Worm (Caenorhabditis elegans) whole organism, mixed stage, embryonic: Measurements from ENCODE around the gene dos-2.

Source experiments
- M03D4.4 ChIP-seq: sonication (generic microtip); optimal IDR thresholded peaks from 2 replicates; lab custom pipeline; 2017; ENCODE audit warnings: mild to moderate bottlenecking, missing genetic modification characterization, missing compliant biosample characterization
- bed-3 ChIP-seq: fragments of 200-800 bp; sonication (Bioruptor generic); optimal IDR thresholded peaks from 3 replicates; lab custom pipeline; 2018; ENCODE audit warnings: mild to moderate bottlenecking, missing genetic modification characterization, moderate library complexity, missing compliant biosample characterization
- blmp-1 ChIP-seq: fragments of 150-350 bp; optimal IDR thresholded peaks from 2 replicates; lab custom pipeline; 2014; ENCODE audit warnings: missing biosample characterization, missing genetic modification characterization
- ceh-39 ChIP-seq: fragments of 150-350 bp; optimal IDR thresholded peaks from 2 replicates; lab custom pipeline; 2014; ENCODE audit warnings: missing biosample characterization, missing genetic modification characterization
- ceh-43 ChIP-seq: fragments of 200-800 bp; sonication (Bioruptor generic); optimal IDR thresholded peaks from 2 replicates; lab custom pipeline; 2018; ENCODE audit warnings: mild to moderate bottlenecking, missing genetic modification characterization, moderate library complexity, missing compliant biosample characterization
- ceh-83 ChIP-seq: fragments of 200-800 bp; sonication (Bioruptor generic); optimal IDR thresholded peaks from 2 replicates; lab custom pipeline; 2018; ENCODE audit warnings: mild to moderate bottlenecking, missing genetic modification characterization, missing compliant biosample characterization
- ces-1 ChIP-seq: fragments of 150-350 bp; optimal IDR thresholded peaks from 2 replicates; lab custom pipeline; 2014; ENCODE audit warnings: missing biosample characterization, missing genetic modification reagents, missing genetic modification characterization
- cnd-1 ChIP-seq: fragments of 200-800 bp; sonication (Bioruptor generic); optimal IDR thresholded peaks from 2 replicates; lab custom pipeline; 2018; ENCODE audit warnings: mild to moderate bottlenecking, missing genetic modification characterization, missing compliant biosample characterization
- drap-1 ChIP-seq: fragments of 200-800 bp; sonication (Bioruptor generic); optimal IDR thresholded peaks from 3 replicates; lab custom pipeline; 2018; ENCODE audit warnings: mild to moderate bottlenecking, missing genetic modification characterization, missing compliant biosample characterization
- elt-1 ChIP-seq: sonication (generic microtip); optimal IDR thresholded peaks from 2 replicates; lab custom pipeline; 2017; ENCODE audit warnings: missing genetic modification characterization, mild to moderate bottlenecking, missing compliant biosample characterization, antibody characterized with exemption, moderate library complexity, borderline replicate concordance; ENCODE audit not compliant: insufficient read depth
- elt-3 ChIP-seq: fragments of 150-350 bp; optimal IDR thresholded peaks from 2 replicates; lab custom pipeline; 2014; ENCODE audit warnings: missing biosample characterization, missing genetic modification characterization
- flh-1 ChIP-seq: fragments of 200-800 bp; sonication (Bioruptor generic); optimal IDR thresholded peaks from 2 replicates; lab custom pipeline; 2018; ENCODE audit warnings: mild to moderate bottlenecking, missing genetic modification characterization, moderate library complexity, missing compliant biosample characterization
- hlh-1 ChIP-seq: fragments of 150-350 bp; optimal IDR thresholded peaks from 2 replicates; lab custom pipeline; 2014; ENCODE audit warnings: missing biosample characterization, missing genetic modification reagents, missing genetic modification characterization
- lin-13 ChIP-seq: fragments of 150-350 bp; optimal IDR thresholded peaks from 2 replicates; lab custom pipeline; 2014; ENCODE audit warnings: missing biosample characterization, missing genetic modification characterization
- lin-32 ChIP-seq: fragments of 200-800 bp; sonication (Bioruptor generic); optimal IDR thresholded peaks from 2 replicates; lab custom pipeline; 2018; ENCODE audit warnings: mild to moderate bottlenecking, missing genetic modification characterization, missing compliant biosample characterization
- lsy-2 ChIP-seq: fragments of 150-350 bp; optimal IDR thresholded peaks from 2 replicates; lab custom pipeline; 2014; ENCODE audit warnings: missing biosample characterization, missing genetic modification characterization
- mab-5 ChIP-seq: fragments of 150-350 bp; optimal IDR thresholded peaks from 2 replicates; lab custom pipeline; 2014; ENCODE audit warnings: missing biosample characterization, missing genetic modification characterization
- mep-1 ChIP-seq: fragments of 150-350 bp; optimal IDR thresholded peaks from 2 replicates; lab custom pipeline; 2017; ENCODE audit warnings: missing biosample characterization, missing genetic modification reagents, missing genetic modification characterization, inconsistent platforms
- mls-2 ChIP-seq: sonication (generic microtip); optimal IDR thresholded peaks from 2 replicates; lab custom pipeline; 2016; ENCODE audit warnings: mild to moderate bottlenecking, missing genetic modification characterization, moderate library complexity, missing compliant biosample characterization
- nhr-12 ChIP-seq: fragments of 150-350 bp; optimal IDR thresholded peaks from 2 replicates; lab custom pipeline; 2014; ENCODE audit warnings: missing biosample characterization, missing genetic modification characterization
- nhr-2 ChIP-seq: fragments of 150-350 bp; optimal IDR thresholded peaks from 2 replicates; lab custom pipeline; 2014; ENCODE audit warnings: missing biosample characterization, missing genetic modification characterization
- nhr-237 ChIP-seq: fragments of 150-350 bp; optimal IDR thresholded peaks from 2 replicates; lab custom pipeline; 2014; ENCODE audit warnings: missing biosample characterization, missing genetic modification characterization
- nhr-28 ChIP-seq: fragments of 150-350 bp; optimal IDR thresholded peaks from 2 replicates; lab custom pipeline; 2014; ENCODE audit warnings: missing biosample characterization, missing genetic modification characterization
- nhr-76 ChIP-seq: sonication (generic microtip); optimal IDR thresholded peaks from 2 replicates; lab custom pipeline; 2017; ENCODE audit warnings: missing biosample characterization, missing genetic modification characterization
- pha-4 ChIP-seq: fragments of 150-350 bp; optimal IDR thresholded peaks from 2 replicates; lab custom pipeline; 2018; ENCODE audit warnings: missing biosample characterization, missing genetic modification reagents, missing genetic modification characterization
- sem-2 ChIP-seq: fragments of 200-800 bp; sonication (Bioruptor generic); optimal IDR thresholded peaks from 2 replicates; lab custom pipeline; 2018; ENCODE audit warnings: mild to moderate bottlenecking, missing genetic modification characterization, missing compliant biosample characterization
- snpc-4 ChIP-seq: fragments of 150-350 bp; optimal IDR thresholded peaks from 2 replicates; lab custom pipeline; 2014; ENCODE audit warnings: missing biosample characterization, missing genetic modification characterization
- sptf-1 ChIP-seq: sonication (generic microtip); optimal IDR thresholded peaks from 2 replicates; lab custom pipeline; 2017; ENCODE audit warnings: mild to moderate bottlenecking, missing genetic modification characterization, moderate library complexity, missing compliant biosample characterization
- tbx-8 ChIP-seq: fragments of 200-800 bp; sonication (Bioruptor generic); optimal IDR thresholded peaks from 2 replicates; lab custom pipeline; 2018; ENCODE audit warnings: mild to moderate bottlenecking, missing genetic modification characterization, moderate library complexity, missing compliant biosample characterization
- unc-120 ChIP-seq: sonication (generic microtip); optimal IDR thresholded peaks from 2 replicates; lab custom pipeline; 2017; ENCODE audit warnings: missing genetic modification characterization, missing compliant biosample characterization; ENCODE audit not compliant: poor library complexity, severe bottlenecking
- unc-39 ChIP-seq: fragments of 150-350 bp; optimal IDR thresholded peaks from 2 replicates; lab custom pipeline; 2014; ENCODE audit warnings: missing biosample characterization, missing genetic modification characterization
- zip-8 ChIP-seq: fragments of 150-350 bp; optimal IDR thresholded peaks from 2 replicates; lab custom pipeline; 2014; ENCODE audit warnings: missing biosample characterization, missing genetic modification characterization
- ztf-11 ChIP-seq: fragments of 150-350 bp; optimal IDR thresholded peaks from 2 replicates; lab custom pipeline; 2014; ENCODE audit warnings: missing biosample characterization, missing genetic modification characterization

dos-2 gene

DNA sequence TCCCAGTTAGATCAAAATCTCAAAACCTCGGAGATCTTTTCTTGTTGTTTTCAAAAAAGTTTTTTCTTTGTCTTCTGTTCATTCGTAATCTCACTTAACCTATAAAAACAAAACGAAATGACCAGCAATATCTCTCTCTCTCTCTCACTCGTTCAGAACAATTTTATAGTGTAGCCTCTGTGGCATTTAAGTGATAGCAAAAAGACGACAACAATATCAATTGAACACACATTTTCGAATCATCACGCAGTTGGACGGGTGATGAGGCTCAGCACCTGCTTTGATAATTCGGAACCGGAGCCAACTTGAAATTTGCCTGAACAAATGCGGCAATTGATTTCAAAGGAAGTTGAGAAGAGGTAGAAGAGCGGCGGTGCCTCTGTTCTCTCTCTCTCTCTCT, 23.7 kb upstream of the dos-2 start:
- TF ChIP-seq elt-1 (tag; lab: Kevin White, UChicago) (no peak), ceh-83 (GFP tag; lab: Kevin White, UChicago) (no peak), sem-2 (GFP tag; lab: Kevin White, UChicago) (no peak), ceh-39 (tag; lab: Kevin White, UChicago) (no peak), nhr-28 (tag; lab: Kevin White, UChicago) (no peak), lin-13 (tag; lab: Kevin White, UChicago) (no peak), nhr-237 (no peak), mab-5 (tag; lab: Kevin White, UChicago) (no peak), zip-8 (tag; lab: Kevin White, UChicago) (no peak)

ce11 chrII:3952967-3953366, 23.1 kb upstream of the dos-2 start:
- TF ChIP-seq zip-8 (tag; lab: Kevin White, UChicago) (no peak), hlh-1 (tag; lab: Kevin White, UChicago) (no peak)

DNA sequence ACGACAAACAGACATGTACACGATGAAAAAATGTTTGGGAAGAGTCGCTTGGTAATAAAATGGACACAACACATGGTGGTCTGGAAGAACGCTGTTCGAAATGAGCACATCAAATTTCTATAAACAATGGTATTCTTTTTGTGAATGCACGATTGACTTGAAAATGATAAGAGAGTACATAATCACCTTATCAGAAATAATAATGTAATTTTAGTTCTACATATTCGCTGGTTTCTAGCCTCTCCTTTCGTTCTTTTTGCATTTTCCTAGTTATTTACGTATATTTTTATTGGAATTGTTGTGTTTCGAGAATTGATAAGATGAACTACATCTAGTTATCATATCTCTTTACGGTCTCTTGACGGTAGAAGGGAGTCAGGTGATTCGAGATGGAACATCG, 22.0 kb upstream of the dos-2 start:
- TF ChIP-seq drap-1 (GFP tag; lab: Kevin White, UChicago) (no peak), mls-2 (no peak), nhr-2 (tag; lab: Kevin White, UChicago) (no peak), elt-3 (tag; lab: Kevin White, UChicago) (no peak), lin-13 (tag; lab: Kevin White, UChicago) (no peak), zip-8 (tag; lab: Kevin White, UChicago) (no peak)

DNA sequence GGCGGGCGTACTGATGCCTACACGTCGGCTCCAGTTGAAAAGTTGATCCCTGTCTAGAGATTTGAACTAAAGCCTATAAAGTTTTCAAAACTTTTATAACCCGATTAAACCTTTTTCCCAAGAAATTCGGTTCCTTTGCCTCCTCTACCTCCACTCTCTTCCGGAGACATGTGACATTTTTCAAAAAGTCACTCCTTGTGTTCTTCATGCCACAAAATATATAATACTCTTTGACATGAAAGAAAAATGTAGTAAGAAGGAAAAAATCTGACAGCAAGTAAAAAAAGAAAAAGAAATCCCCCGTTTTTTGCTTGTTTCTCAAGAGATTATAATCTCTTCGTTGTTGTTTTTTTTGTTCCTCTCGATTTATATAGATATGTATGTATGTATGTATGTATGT, 21.2 kb upstream of the dos-2 start:
- TF ChIP-seq tbx-8 (GFP tag; lab: Kevin White, UChicago) (no peak), unc-120 (tag; lab: Kevin White, UChicago) (no peak), lsy-2 (tag; lab: Kevin White, UChicago) (no peak)

- TF ChIP-seq nhr-28 (tag; lab: Kevin White, UChicago) (no peak), ceh-39 (tag; lab: Kevin White, UChicago) (peak; percentile 31), ces-1 (GFP tag; lab: Kevin White, UChicago) (peak; percentile 35), flh-1 (GFP tag; lab: Kevin White, UChicago) (no peak)
- TF ChIP-seq, all 35 proteins: peak for 2
Observed at ce11 chrII:3955938-3956337, 20.1 kb upstream of the dos-2 start.

ce11 chrII:3956744-3957143, 19.3 kb upstream of the dos-2 start:
- peak; percentile 54 for TF ChIP-seq unc-120 (tag; lab: Kevin White, UChicago)
- TF ChIP-seq mab-5 (tag; lab: Kevin White, UChicago) = peak; percentile 1
- peak; percentile 22 for TF ChIP-seq ces-1 (GFP tag; lab: Kevin White, UChicago)
- TF ChIP-seq zip-8 (tag; lab: Kevin White, UChicago) = no peak

- TF ChIP-seq lin-32 (peak; percentile 69), flh-1 (GFP tag; lab: Kevin White, UChicago) (no peak), nhr-237 (no peak), zip-8 (tag; lab: Kevin White, UChicago) (no peak), mep-1 (tag; lab: Kevin White, UChicago) (peak; percentile 15), tbx-8 (GFP tag; lab: Kevin White, UChicago) (no peak), mab-5 (tag; lab: Kevin White, UChicago) (no peak), nhr-76 (no peak), ceh-39 (tag; lab: Kevin White, UChicago) (peak; percentile 64), ztf-11 (tag; lab: Kevin White, UChicago) (no peak), sem-2 (GFP tag; lab: Kevin White, UChicago) (no peak), ceh-43 (GFP tag; lab: Kevin White, UChicago) (peak; percentile 3), cnd-1 (tag; lab: Kevin White, UChicago) (peak; percentile 80), M03D4.4 (tag; lab: Kevin White, UChicago) (no peak), lsy-2 (tag; lab: Kevin White, UChicago) (no peak), lin-13 (tag; lab: Kevin White, UChicago) (no peak), mls-2 (peak; percentile 9), elt-1 (tag; lab: Kevin White, UChicago) (no peak), snpc-4 (tag; lab: Kevin White, UChicago) (no peak), nhr-2 (tag; lab: Kevin White, UChicago) (peak; percentile 83), unc-39 (tag; lab: Kevin White, UChicago) (no peak), sptf-1 (tag; lab: Kevin White, UChicago) (no peak), pha-4 (tag; lab: Kevin White, UChicago) (no peak), ceh-83 (GFP tag; lab: Kevin White, UChicago) (no peak), blmp-1 (no peak), nhr-12 (tag; lab: Kevin White, UChicago) (no peak), nhr-28 (tag; lab: Kevin White, UChicago) (no peak), unc-120 (tag; lab: Kevin White, UChicago) (no peak), ces-1 (GFP tag; lab: Kevin White, UChicago) (no peak), bed-3 (no peak), elt-3 (tag; lab: Kevin White, UChicago) (no peak)
Observed at ce11 chrII:3957455-3958212, 18.4 kb upstream of the dos-2 start.
